Fruit fly (Drosophila melanogaster): ENCODE data around the gene glec.

DNA sequence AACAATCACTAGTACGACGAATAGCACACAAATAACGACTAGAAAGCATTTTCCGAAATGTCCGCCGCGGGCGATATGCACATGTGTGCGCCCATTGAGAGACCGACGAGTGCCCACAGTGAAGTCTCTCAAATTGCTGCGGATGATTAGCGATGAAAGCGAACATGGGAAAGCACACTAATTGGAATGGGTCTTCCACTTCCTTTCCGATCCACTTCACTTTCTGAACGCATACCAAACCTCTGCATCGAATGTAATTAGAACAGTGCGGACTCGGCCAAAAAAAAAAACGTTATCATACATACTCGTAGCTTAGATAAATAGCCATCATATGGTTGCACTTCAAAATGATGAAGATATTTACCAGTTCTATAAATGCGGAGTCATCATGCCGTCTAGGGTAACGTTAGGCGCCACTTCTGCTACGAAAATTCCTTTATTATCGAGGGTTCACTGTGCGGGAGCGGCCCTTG, 6.0 kb downstream of the glec start:
- TF ChIP-seq chn (GFP tag; optimal IDR thresholded peaks at IDR 0.05) (peak; percentile 9), CG9876 (GFP tag; optimal IDR thresholded peaks at IDR 0.05) (no peak), HLH3B (GFP tag; IDR thresholded peaks at IDR 0.05) (peak; percentile 15; the same call in 1 of the 2 replicates), CG4730 (GFP tag; IDR thresholded peaks at IDR 0.05) (no peak), disco-r (GFP tag; optimal IDR thresholded peaks at IDR 0.05) (no peak), CG3995 (GFP tag; optimal IDR thresholded peaks at IDR 0.05) (no peak), CG4424 (GFP tag; optimal IDR thresholded peaks at IDR 0.05) (peak; percentile 11), D19B (GFP tag; optimal IDR thresholded peaks at IDR 0.05) (no peak), CG34224 (GFP tag; IDR thresholded peaks at IDR 0.05; ENCODE audit: partially characterized antibody) (no peak), CG5953 (GFP tag; IDR thresholded peaks at IDR 0.05) (no peak), Tbp (GFP tag; optimal IDR thresholded peaks at IDR 0.05) (no peak)
